Worm (Caenorhabditis elegans): ENCODE data around the gene F39G3.3.
A peak's percentile ranks its signal among the peaks of the same experiment; 100 is the strongest.

The F39G3.3 gene

ce11 chrV:4710464-4710863 lies 21.2 kb upstream of the F39G3.3 start, which contains the start of gene oac-24:
Gene oac-24 (plus strand): TSS chrV:4710764.
- TF ChIP-seq aly-2 (tag; optimal IDR thresholded peaks at IDR 0.05) = no peak
- TF ChIP-seq lsy-2 (tag; optimal IDR thresholded peaks at IDR 0.05) = no peak
- TF ChIP-seq efl-1 (optimal IDR thresholded peaks at IDR 0.05) = no peak
- TF ChIP-seq efl-1 (GFP tag; optimal IDR thresholded peaks at IDR 0.05 in 1 of 2) = peak in 1 of 2 experiments; percentile 62

ce11 chrV:4719965-4720364 lies 11.7 kb upstream of the F39G3.3 start, which contains the start of gene prx-6:
Gene prx-6 (minus strand): TSS chrV:4720093.
- TF ChIP-seq elt-2 (tag; optimal IDR thresholded peaks at IDR 0.05) (peak; percentile 51), nhr-20 (tag; optimal IDR thresholded peaks at IDR 0.05) (peak; percentile 42), ztf-4 (tag; optimal IDR thresholded peaks at IDR 0.05) (no peak), nhr-85 (tag) (peak; percentile 31), efl-1 (optimal IDR thresholded peaks at IDR 0.05) (no peak), efl-1 (GFP tag; optimal IDR thresholded peaks at IDR 0.05 in 1 of 2) (peak in 1 of 2 experiments; percentile 66), nhr-71 (tag; optimal IDR thresholded peaks at IDR 0.05) (no peak), lin-35 (GFP tag; optimal IDR thresholded peaks at IDR 0.05) (peak in 1 of 2 experiments; percentile 7), nhr-90 (tag; optimal IDR thresholded peaks at IDR 0.05; ENCODE audit: poor library complexity) (peak; percentile 8), vab-15 (tag; optimal IDR thresholded peaks at IDR 0.05) (no peak), nhr-84 (tag; optimal IDR thresholded peaks at IDR 0.05) (no peak)

DNA sequence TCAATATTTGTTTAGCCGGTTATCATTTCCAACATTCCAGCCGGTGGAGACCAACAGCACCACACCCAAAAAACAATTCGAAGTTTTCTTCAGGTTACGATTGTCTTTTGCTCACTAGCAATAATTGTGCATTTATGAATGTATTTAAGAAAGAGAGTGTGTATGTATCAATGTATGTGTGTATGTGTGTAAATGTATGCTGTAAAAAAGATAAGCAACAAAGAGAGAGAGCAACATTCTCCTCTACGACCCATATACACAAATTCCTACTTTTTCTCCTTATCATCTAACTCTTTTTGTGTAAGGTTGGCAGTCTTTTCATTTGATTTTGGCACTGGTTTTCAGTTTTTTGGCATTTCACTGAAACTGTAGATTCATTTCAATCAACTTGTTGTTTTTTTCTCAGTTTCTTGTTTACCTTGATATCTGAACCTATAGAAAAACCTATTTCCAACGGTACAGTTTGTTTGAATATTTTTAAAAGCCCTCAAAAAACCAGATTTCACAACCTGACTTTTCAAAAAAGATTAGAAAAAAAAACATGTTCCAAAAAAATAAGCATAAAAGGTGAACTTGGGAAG lies 10.7 kb upstream of the F39G3.3 start:
- TF ChIP-seq lsy-2 (tag; optimal IDR thresholded peaks at IDR 0.05) = no peak
- TF ChIP-seq xbp-1 (tag; optimal IDR thresholded peaks at IDR 0.05) = no peak
- TF ChIP-seq efl-1 (optimal IDR thresholded peaks at IDR 0.05) = no peak
- TF ChIP-seq efl-1 (GFP tag; optimal IDR thresholded peaks at IDR 0.05 in 1 of 2) = peak in 1 of 2 experiments; percentile 27
- TF ChIP-seq elt-2 (tag; optimal IDR thresholded peaks at IDR 0.05) = peak; percentile 54
- peak in 1 of 2 experiments; percentile 44 for TF ChIP-seq lin-35 (GFP tag; optimal IDR thresholded peaks at IDR 0.05)
- no peak for TF ChIP-seq unc-86 (tag; optimal IDR thresholded peaks at IDR 0.05)

- no peak for TF ChIP-seq nhr-71 (tag; optimal IDR thresholded peaks at IDR 0.05)
- no peak for TF ChIP-seq fkh-10 (GFP tag; optimal IDR thresholded peaks at IDR 0.05)
- TF ChIP-seq ces-1 (GFP tag; optimal IDR thresholded peaks at IDR 0.05) = no peak
- TF ChIP-seq nhr-237 (tag; optimal IDR thresholded peaks at IDR 0.05) = no peak
Measured at ce11 chrV:4722314-4722713, 9.4 kb upstream of the F39G3.3 start, which contains the start of gene F39G3.5. Gene F39G3.5 (plus strand): TSS chrV:4722614.

DNA sequence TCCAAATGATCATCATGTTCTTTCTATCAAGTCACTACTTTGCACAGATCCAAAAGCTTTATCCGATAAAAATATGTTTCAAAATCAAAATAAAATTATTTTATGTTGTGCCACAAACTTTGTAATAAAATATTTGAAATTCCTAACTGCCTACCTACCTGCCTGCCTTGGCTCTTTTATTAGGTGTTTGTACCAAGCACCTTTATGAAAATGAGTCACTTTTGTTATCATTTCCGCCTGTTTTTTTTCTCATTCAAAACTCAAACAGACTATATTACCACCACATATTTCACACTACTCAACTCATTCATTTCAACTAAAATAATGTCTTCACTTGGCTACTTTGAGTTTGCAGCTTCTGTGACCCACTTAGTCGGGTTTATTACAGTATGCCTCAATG lies 7.3 kb upstream of the F39G3.3 start, which contains the start of gene F39G3.4:
TSS of gene F39G3.4 (plus strand) at position 301 of the 400 bp plus-strand sequence.
- TF ChIP-seq efl-1 (optimal IDR thresholded peaks at IDR 0.05) (no peak), efl-1 (GFP tag; optimal IDR thresholded peaks at IDR 0.05 in 1 of 2) (no peak), Y116A8C.19 (tag; optimal IDR thresholded peaks at IDR 0.05; ENCODE audit: borderline replicate concordance) (no peak), nhr-20 (tag; optimal IDR thresholded peaks at IDR 0.05) (no peak), snu-23 (GFP tag; optimal IDR thresholded peaks at IDR 0.05) (no peak), mdl-1 (tag; optimal IDR thresholded peaks at IDR 0.05) (no peak), hlh-4 (tag; optimal IDR thresholded peaks at IDR 0.05) (no peak), lin-14 (GFP tag; optimal IDR thresholded peaks at IDR 0.05) (no peak), egl-13 (tag; optimal IDR thresholded peaks at IDR 0.05) (no peak), F16B12.6 (tag; optimal IDR thresholded peaks at IDR 0.05) (no peak), xbp-1 (tag; optimal IDR thresholded peaks at IDR 0.05) (no peak), C16A3.4 (tag; optimal IDR thresholded peaks at IDR 0.05) (no peak), lin-15B (tag; optimal IDR thresholded peaks at IDR 0.05) (no peak), tlp-1 (tag; optimal IDR thresholded peaks at IDR 0.05) (no peak), blmp-1 (tag; optimal IDR thresholded peaks at IDR 0.05) (no peak), vab-15 (tag; optimal IDR thresholded peaks at IDR 0.05) (no peak)

ce11 chrV:4730075-4730474 lies 1.6 kb upstream of the F39G3.3 start, which contains the start of gene tig-2:
Gene tig-2 (minus strand): TSS chrV:4730161.
- peak; percentile 61 for TF ChIP-seq nhr-71 (tag; optimal IDR thresholded peaks at IDR 0.05)
- no peak for TF ChIP-seq nhr-77 (tag; optimal IDR thresholded peaks at IDR 0.05)
- peak in 1 of 2 experiments; percentile 27 for TF ChIP-seq mdl-1 (tag; optimal IDR thresholded peaks at IDR 0.05)
- no peak for TF ChIP-seq zip-4 (GFP tag; optimal IDR thresholded peaks at IDR 0.05)
- TF ChIP-seq rnt-1 (tag; optimal IDR thresholded peaks at IDR 0.05) = peak; percentile 57
- TF ChIP-seq fkh-8 (tag; optimal IDR thresholded peaks at IDR 0.05) = no peak
- peak; percentile 33 for TF ChIP-seq dsc-1 (tag; optimal IDR thresholded peaks at IDR 0.05)
- TF ChIP-seq egl-27 (tag; optimal IDR thresholded peaks at IDR 0.05) = no peak
- TF ChIP-seq lin-14 (GFP tag; optimal IDR thresholded peaks at IDR 0.05) = peak; percentile 86
- TF ChIP-seq isw-1 (GFP tag; IDR thresholded peaks at IDR 0.05) = 0 out of 2 replicates have a peak, but pooled peaks have one; percentile 4
- no peak for TF ChIP-seq ceh-82 (tag; optimal IDR thresholded peaks at IDR 0.05)
- no peak for TF ChIP-seq skn-1 (tag; optimal IDR thresholded peaks at IDR 0.05)
- no peak for TF ChIP-seq pag-3 (tag; optimal IDR thresholded peaks at IDR 0.05; ENCODE audit: borderline replicate concordance, insufficient read depth)
- TF ChIP-seq nhr-47 (tag; optimal IDR thresholded peaks at IDR 0.05) = peak; percentile 6
- TF ChIP-seq hlh-4 (tag; optimal IDR thresholded peaks at IDR 0.05) = no peak
- TF ChIP-seq mep-1 (tag; optimal IDR thresholded peaks at IDR 0.05) = peak; percentile 36
- TF ChIP-seq lin-35 (GFP tag; optimal IDR thresholded peaks at IDR 0.05) = peak; percentile 2 to 18
